Worm (Caenorhabditis elegans) whole organism, young adult: ENCODE measurements around the gene F54B11.5.

Source experiments
- F33H1.4 ChIP-seq: fragments of 200-800 bp; sonication (Bioruptor generic); IDR thresholded peaks from 2 replicates; pipeline ENCODE4 v1.3.6; 2022; ENCODE audit warnings: missing genetic modification reagents, missing genetic modification characterization, missing compliant biosample characterization
- F49E8.2 ChIP-seq: sonication (generic microtip); optimal IDR thresholded peaks from 3 replicates; lab custom pipeline; 2017; ENCODE audit warnings: missing genetic modification characterization, mild to moderate bottlenecking, missing compliant biosample characterization, antibody characterized with exemption, moderate library complexity; ENCODE audit not compliant: insufficient read depth
- F57A8.1 ChIP-seq: fragments of 200-800 bp; sonication (Bioruptor generic); optimal IDR thresholded peaks from 2 replicates; lab custom pipeline; 2018; ENCODE audit warnings: mild to moderate bottlenecking, missing genetic modification characterization, moderate library complexity, missing compliant biosample characterization
- Y53G8AR.9 ChIP-seq: fragments of 200-800 bp; sonication (Bioruptor generic); conservative IDR thresholded peaks from 2 replicates; pipeline ENCODE4 v1.3.6; 2022; ENCODE audit warnings: missing genetic modification reagents, missing genetic modification characterization, missing compliant biosample characterization
- attf-6 ChIP-seq: fragments of 200-800 bp; sonication (Bioruptor generic); IDR thresholded peaks from 2 replicates; pipeline ENCODE4 v1.3.6; 2022; ENCODE audit warnings: missing genetic modification reagents, missing genetic modification characterization, missing compliant biosample characterization
- die-1 ChIP-seq: sonication (generic microtip); optimal IDR thresholded peaks from 2 replicates; lab custom pipeline; 2016; ENCODE audit warnings: missing genotype, mild to moderate bottlenecking, missing genetic modification characterization, missing compliant biosample characterization
- hsf-1 ChIP-seq: fragments of 200-800 bp; sonication (Bioruptor generic); IDR thresholded peaks from 2 replicates; pipeline ENCODE4 v1.3.6; 2022; ENCODE audit warnings: missing genetic modification reagents, missing genetic modification characterization, missing compliant biosample characterization
- let-526 ChIP-seq: fragments of 200-800 bp; sonication (Bioruptor generic); IDR thresholded peaks from 2 replicates; pipeline ENCODE4 v1.3.6; 2022; ENCODE audit warnings: missing genetic modification reagents, missing genetic modification characterization, missing compliant biosample characterization
- lsl-1 ChIP-seq: fragments of 200-800 bp; sonication (Bioruptor generic); optimal IDR thresholded peaks from 2 replicates; lab custom pipeline; 2018; ENCODE audit warnings: mild to moderate bottlenecking, missing genetic modification characterization, moderate library complexity, missing compliant biosample characterization
- madf-6 ChIP-seq: fragments of 200-800 bp; sonication (Bioruptor generic); IDR thresholded peaks from 2 replicates; pipeline ENCODE4 v1.3.6; 2022; ENCODE audit warnings: missing genetic modification reagents, missing genetic modification characterization, missing compliant biosample characterization
- nfya-1 ChIP-seq: sonication (generic microtip); optimal IDR thresholded peaks from 2 replicates; lab custom pipeline; 2017; ENCODE audit warnings: antibody characterized with exemption, missing compliant biosample characterization, missing genetic modification characterization, borderline replicate concordance; ENCODE audit not compliant: insufficient read depth
- nhr-90 ChIP-seq: sonication (generic microtip); optimal IDR thresholded peaks from 2 replicates; lab custom pipeline; 2016; ENCODE audit warnings: missing genotype, mild to moderate bottlenecking, missing genetic modification characterization, missing compliant biosample characterization
- repo-1 ChIP-seq: sonication (generic microtip); optimal IDR thresholded peaks from 2 replicates; lab custom pipeline; 2017; ENCODE audit warnings: mild to moderate bottlenecking, missing genetic modification characterization, missing compliant biosample characterization

DNA sequence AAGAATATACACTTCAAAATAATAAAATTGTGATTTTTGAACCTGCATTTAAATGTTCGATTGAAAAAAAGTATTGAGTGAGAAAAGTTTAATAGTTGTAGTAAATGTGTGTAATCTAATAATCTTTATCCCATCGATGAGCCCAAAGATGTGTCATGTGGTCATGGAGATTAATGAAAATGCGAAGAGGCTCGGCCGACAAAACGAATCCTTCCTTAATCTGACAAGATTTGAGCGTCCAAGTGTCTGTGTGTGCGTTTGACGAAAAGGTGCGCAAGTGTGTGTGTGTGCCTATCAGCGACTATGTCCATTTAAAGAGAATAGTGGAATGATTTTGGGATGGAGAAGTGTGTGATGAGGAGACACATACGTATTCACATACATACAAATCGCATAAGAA lies 21.8 kb downstream of the F54B11.5 start:
- TF ChIP-seq F33H1.4 (GFP tag; lab: Robert Waterston, UW) (no peak), nfya-1 (tag; lab: Kevin White, UChicago) (no peak), die-1 (tag; lab: Kevin White, UChicago) (no peak), madf-6 (GFP tag; lab: Robert Waterston, UW) (no peak), attf-6 (GFP tag; lab: Robert Waterston, UW) (no peak), lsl-1 (GFP tag; lab: Kevin White, UChicago) (no peak), repo-1 (no peak), F57A8.1 (no peak), F49E8.2 (no peak), nhr-90 (tag; lab: Kevin White, UChicago) (no peak), let-526 (GFP tag; lab: Robert Waterston, UW) (no peak), Y53G8AR.9 (GFP tag; lab: Robert Waterston, UW) (no peak), hsf-1 (GFP tag; lab: Robert Waterston, UW) (no peak)
